Worm (Caenorhabditis elegans) whole organism, L1 larva: ENCODE data around the gene fbxa-39.

Experiments
- Y116A8C.19 ChIP-seq: sonication (generic microtip); optimal IDR thresholded peaks from 2 replicates; lab custom pipeline; 2016; ENCODE audit warnings: missing compliant biosample characterization, missing genetic modification characterization, borderline replicate concordance
- ama-1 ChIP-seq: fragments of 150-350 bp; optimal IDR thresholded peaks from 2 replicates; lab custom pipeline; 2014
- ces-1 ChIP-seq: fragments of 150-350 bp; optimal IDR thresholded peaks from 2 replicates; lab custom pipeline; 2014; ENCODE audit warnings: missing biosample characterization, missing genetic modification reagents, missing genetic modification characterization
- dpl-1 ChIP-seq, 3 experiments: fragments of 150-350 bp in 2 of 3; sonication (generic microtip) in 1 of 3; optimal IDR thresholded peaks; 2 replicates each; lab custom pipeline; 2014 to 2017; ENCODE audit warnings: missing biosample characterization in 3 of 3, missing genetic modification characterization in 3 of 3, missing genetic modification reagents in 3 of 3
- egl-27 ChIP-seq, 2 experiments: fragments of 150-350 bp in 1 of 2; sonication (generic microtip); optimal IDR thresholded peaks; 3 replicates each; lab custom pipeline; 2017 to 2018; ENCODE audit warnings: missing biosample characterization in 2 of 2, missing genetic modification characterization in 2 of 2, missing genetic modification reagents in 2 of 2
- hpl-2 ChIP-seq: fragments of 150-350 bp; optimal IDR thresholded peaks from 2 replicates; lab custom pipeline; 2014; ENCODE audit warnings: missing biosample characterization, missing genetic modification reagents, missing genetic modification characterization
- mep-1 ChIP-seq: fragments of 150-350 bp; optimal IDR thresholded peaks from 2 replicates; lab custom pipeline; 2014; ENCODE audit warnings: missing biosample characterization, missing genetic modification characterization
- nhr-28 ChIP-seq: fragments of 150-350 bp; optimal IDR thresholded peaks from 2 replicates; lab custom pipeline; 2014; ENCODE audit warnings: missing biosample characterization, missing genetic modification characterization
- nhr-84 ChIP-seq: sonication (generic microtip); optimal IDR thresholded peaks from 2 replicates; lab custom pipeline; 2017; ENCODE audit warnings: missing biosample characterization, missing genetic modification characterization
- pqm-1 ChIP-seq: sonication (generic microtip); optimal IDR thresholded peaks from 3 replicates; lab custom pipeline; 2017; ENCODE audit warnings: missing biosample characterization, missing genetic modification characterization
- snpc-4 ChIP-seq: fragments of 150-350 bp; optimal IDR thresholded peaks from 2 replicates; lab custom pipeline; 2014; ENCODE audit warnings: missing biosample characterization, missing genetic modification characterization
- unc-62 ChIP-seq: fragments of 150-350 bp; optimal IDR thresholded peaks from 2 replicates; lab custom pipeline; 2014; ENCODE audit warnings: missing biosample characterization, missing genetic modification reagents, missing genetic modification characterization
- xbp-1 ChIP-seq: sonication (generic microtip); optimal IDR thresholded peaks from 2 replicates; lab custom pipeline; 2016; ENCODE audit warnings: missing genetic modification characterization, missing compliant biosample characterization
- ztf-11 ChIP-seq, 2 experiments: sonication (generic microtip); optimal IDR thresholded peaks; 2 replicates each; lab custom pipeline; 2016 to 2017; ENCODE audit warnings: missing genetic modification characterization in 2 of 2, missing biosample characterization in 1 of 2, missing compliant biosample characterization in 1 of 2

DNA sequence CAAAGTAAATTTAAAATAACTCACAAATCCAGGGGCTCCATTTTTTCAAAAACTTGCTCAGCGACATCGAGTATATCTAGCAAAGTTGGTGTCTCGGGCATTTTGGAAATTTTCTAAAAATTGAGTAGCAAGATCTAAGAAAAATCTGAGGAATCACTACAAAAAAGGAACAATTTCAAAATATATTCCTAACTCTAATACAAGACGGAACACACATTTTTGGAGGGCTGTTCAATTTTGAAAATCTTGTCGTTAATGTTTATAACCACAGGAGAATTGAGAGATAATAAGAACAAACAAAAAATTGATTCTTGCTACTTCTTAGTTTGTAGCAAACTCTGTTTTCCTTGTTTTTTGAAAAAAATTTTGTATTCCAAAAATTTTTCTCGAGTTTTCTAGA is 40.5 kb upstream of the fbxa-39 start, which contains the start of gene fbxa-47:
- TF ChIP-seq egl-27 (tag; optimal IDR thresholded peaks at IDR 0.05; lab: Kevin White, UChicago) = no peak
- no peak for TF ChIP-seq unc-62 (GFP tag; lab: Kevin White, UChicago)
- no peak for TF ChIP-seq mep-1 (tag; lab: Kevin White, UChicago)
- TF ChIP-seq hpl-2 (GFP tag; lab: Kevin White, UChicago) = no peak
- TF ChIP-seq nhr-28 (tag; lab: Kevin White, UChicago) = no peak
- no peak for TF ChIP-seq pqm-1 (tag; lab: Kevin White, UChicago)
- no peak for TF ChIP-seq ztf-11 (tag; optimal IDR thresholded peaks at IDR 0.05; lab: Kevin White, UChicago)
- no peak for TF ChIP-seq Y116A8C.19 (tag; lab: Kevin White, UChicago)
- TF ChIP-seq nhr-84 (tag; lab: Kevin White, UChicago) = no peak
- no peak for TF ChIP-seq xbp-1 (tag; lab: Kevin White, UChicago)
- TF ChIP-seq dpl-1 (GFP tag; optimal IDR thresholded peaks at IDR 0.05; lab: Kevin White, UChicago) = no peak
- TF ChIP-seq ces-1 (GFP tag; lab: Kevin White, UChicago) = no peak
- no peak for TF ChIP-seq snpc-4
- no peak for TF ChIP-seq ama-1 (lab: Kevin White, UChicago)
